Fruit fly (Drosophila melanogaster): Measurements from ENCODE around the gene CG3939.

Gene CG3939

DNA sequence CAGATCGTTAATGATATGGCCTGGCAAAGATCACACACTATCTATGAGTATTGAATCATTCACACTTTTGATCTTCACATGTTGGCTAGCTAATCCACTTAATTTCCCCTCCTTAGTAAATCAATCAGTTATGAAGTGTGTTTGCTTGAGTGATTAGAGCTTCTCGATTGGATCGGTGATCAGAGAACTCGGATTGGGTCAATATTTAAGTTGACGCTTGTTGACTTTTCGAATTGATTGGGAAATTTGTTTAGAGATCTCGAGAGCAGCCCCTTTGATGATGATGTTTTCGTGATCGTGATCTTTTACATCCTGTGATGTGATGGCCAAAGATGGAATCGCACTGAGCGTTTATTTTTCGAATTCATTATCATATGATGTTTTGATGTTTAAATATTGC, 13.6 kb downstream of the CG3939 start (continued):
- no peak for TF ChIP-seq CG13123 (GFP tag; optimal IDR thresholded peaks at IDR 0.05)
- TF ChIP-seq MTF-1 (GFP tag; optimal IDR thresholded peaks at IDR 0.05; ENCODE audit: borderline replicate concordance), result peak; percentile 72
- TF ChIP-seq CG18476 (GFP tag; optimal IDR thresholded peaks at IDR 0.05), result no peak
- peak; percentile 32 for TF ChIP-seq CG14710 (tag; optimal IDR thresholded peaks at IDR 0.05)
- TF ChIP-seq sug (tag; optimal IDR thresholded peaks at IDR 0.05), result peak; percentile 30
- peak; percentile 39 for TF ChIP-seq CG18764 (GFP tag; optimal IDR thresholded peaks at IDR 0.05)
- peak; percentile 68; the same call in 1 of the 2 replicates for TF ChIP-seq CG14014 (GFP tag; IDR thresholded peaks at IDR 0.05)
- peak; percentile 68 for TF ChIP-seq fd64A (GFP tag; optimal IDR thresholded peaks at IDR 0.05)
- TF ChIP-seq tx (GFP tag; optimal IDR thresholded peaks at IDR 0.05), result no peak
- TF ChIP-seq CG11695 (GFP tag; IDR thresholded peaks at IDR 0.05), result peak; percentile 40; the same call in 1 of the 3 replicates
- TF ChIP-seq CG9817 (tag; optimal IDR thresholded peaks at IDR 0.05), result peak; percentile 19
- TF ChIP-seq CG2712 (tag; optimal IDR thresholded peaks at IDR 0.05), result peak; percentile 18
- no peak for TF ChIP-seq CG32772 (GFP tag; IDR thresholded peaks at IDR 0.05)
- peak; percentile 17 for TF ChIP-seq slou (GFP tag; optimal IDR thresholded peaks at IDR 0.05)
- peak; percentile 51 for TF ChIP-seq Blimp-1 (GFP tag; optimal IDR thresholded peaks at IDR 0.05)
- peak; percentile 10 for TF ChIP-seq Spps (tag; optimal IDR thresholded peaks at IDR 0.05)
- peak; percentile 76 for TF ChIP-seq lab (GFP tag; optimal IDR thresholded peaks at IDR 0.05)
- TF ChIP-seq HLH3B (GFP tag; IDR thresholded peaks at IDR 0.05), result no peak; the same call in 1 of the 2 replicates
- no peak for TF ChIP-seq pnt (GFP tag; optimal IDR thresholded peaks at IDR 0.05)
- TF ChIP-seq schlank (tag; optimal IDR thresholded peaks at IDR 0.05), result peak; percentile 36
- no peak for TF ChIP-seq CG4820 (GFP tag; optimal IDR thresholded peaks at IDR 0.05)
- no peak for TF ChIP-seq CG7963 (GFP tag; IDR thresholded peaks at IDR 0.05; ENCODE audit: partially characterized antibody)
- TF ChIP-seq Elba2 (GFP tag; optimal IDR thresholded peaks at IDR 0.05), result no peak
- no peak for TF ChIP-seq CG9609 (GFP tag; optimal IDR thresholded peaks at IDR 0.05)
- peak; percentile 15 for TF ChIP-seq CG12104 (GFP tag; optimal IDR thresholded peaks at IDR 0.05)
- no peak for TF ChIP-seq CG34224 (GFP tag; IDR thresholded peaks at IDR 0.05; ENCODE audit: partially characterized antibody)
- TF ChIP-seq CG12391 (tag; optimal IDR thresholded peaks at IDR 0.05), result peak; percentile 14
- no peak for TF ChIP-seq CG12744 (GFP tag; optimal IDR thresholded peaks at IDR 0.05)
- no peak for TF ChIP-seq tll (GFP tag; optimal IDR thresholded peaks at IDR 0.05)
- no peak for TF ChIP-seq CG7271 (tag; optimal IDR thresholded peaks at IDR 0.05)
- TF ChIP-seq CG6272 (GFP tag; IDR thresholded peaks at IDR 0.05), result no peak
- no peak for TF ChIP-seq nerfin-2 (GFP tag; IDR thresholded peaks at IDR 0.05; ENCODE audit: partially characterized antibody)
- no peak for TF ChIP-seq toy (GFP tag; IDR thresholded peaks at IDR 0.05)
- TF ChIP-seq rib (GFP tag; IDR thresholded peaks at IDR 0.05), result no peak
- no peak for TF ChIP-seq Poxn (GFP tag; IDR thresholded peaks at IDR 0.05)
- TF ChIP-seq Hsf (GFP tag; optimal IDR thresholded peaks at IDR 0.05), result no peak
- no peak for TF ChIP-seq crol (GFP tag; IDR thresholded peaks at IDR 0.05)
- TF ChIP-seq dmrt99B (tag; optimal IDR thresholded peaks at IDR 0.05), result peak; percentile 30
- no peak for TF ChIP-seq jumu (GFP tag; optimal IDR thresholded peaks at IDR 0.05)
- TF ChIP-seq cwo (GFP tag; optimal IDR thresholded peaks at IDR 0.05), result no peak
- peak; percentile 36 for TF ChIP-seq CG8089 (GFP tag; optimal IDR thresholded peaks at IDR 0.05)
- TF ChIP-seq Xrp1 (GFP tag; IDR thresholded peaks at IDR 0.05), result peak; percentile 70
- no peak for TF ChIP-seq sisA (GFP tag; IDR thresholded peaks at IDR 0.05)
- no peak for TF ChIP-seq h (optimal IDR thresholded peaks at IDR 0.05)
- peak; percentile 51 for TF ChIP-seq CG17912 (GFP tag; optimal IDR thresholded peaks at IDR 0.05)
- TF ChIP-seq Hmx (GFP tag; optimal IDR thresholded peaks at IDR 0.05), result no peak
- no peak for TF ChIP-seq trh (GFP tag; optimal IDR thresholded peaks at IDR 0.05)
- TF ChIP-seq CG2129 (GFP tag; IDR thresholded peaks at IDR 0.05; ENCODE audit: partially characterized antibody), result no peak
- TF ChIP-seq CG13296 (GFP tag; optimal IDR thresholded peaks at IDR 0.05), result peak; percentile 54
- peak; percentile 53; the same call in 1 of the 2 replicates for TF ChIP-seq sob (GFP tag; IDR thresholded peaks at IDR 0.05)
- TF ChIP-seq row (GFP tag; IDR thresholded peaks at IDR 0.05), result no peak
